Worm (Caenorhabditis elegans) whole organism, mixed stage, embryonic: Measurements from ENCODE around the gene ins-9.

ENCODE experiments used
- blmp-1 ChIP-seq: fragments of 150-350 bp; optimal IDR thresholded peaks from 2 replicates; lab custom pipeline; 2014; ENCODE audit warnings: missing biosample characterization, missing genetic modification characterization
- cnd-1 ChIP-seq: fragments of 200-800 bp; sonication (Bioruptor generic); optimal IDR thresholded peaks from 2 replicates; lab custom pipeline; 2018; ENCODE audit warnings: mild to moderate bottlenecking, missing genetic modification characterization, missing compliant biosample characterization
- lsy-2 ChIP-seq: fragments of 150-350 bp; optimal IDR thresholded peaks from 2 replicates; lab custom pipeline; 2014; ENCODE audit warnings: missing biosample characterization, missing genetic modification characterization
- snpc-4 ChIP-seq: fragments of 150-350 bp; optimal IDR thresholded peaks from 2 replicates; lab custom pipeline; 2014; ENCODE audit warnings: missing biosample characterization, missing genetic modification characterization

- TF ChIP-seq lsy-2 (tag; lab: Kevin White, UChicago) (no peak), blmp-1 (no peak), cnd-1 (tag; lab: Kevin White, UChicago) (no peak), snpc-4 (tag; lab: Kevin White, UChicago) (no peak)
These were observed 31.1 kb downstream of the ins-9 start, which contains the start of gene sec-15 for ce11 chrX:8835405-8835804.
